Fruit fly (Drosophila melanogaster): ENCODE data around the gene Tm2.
A peak's percentile ranks its signal among the peaks of the same experiment; 100 is the strongest.

Tm2 gene

DNA sequence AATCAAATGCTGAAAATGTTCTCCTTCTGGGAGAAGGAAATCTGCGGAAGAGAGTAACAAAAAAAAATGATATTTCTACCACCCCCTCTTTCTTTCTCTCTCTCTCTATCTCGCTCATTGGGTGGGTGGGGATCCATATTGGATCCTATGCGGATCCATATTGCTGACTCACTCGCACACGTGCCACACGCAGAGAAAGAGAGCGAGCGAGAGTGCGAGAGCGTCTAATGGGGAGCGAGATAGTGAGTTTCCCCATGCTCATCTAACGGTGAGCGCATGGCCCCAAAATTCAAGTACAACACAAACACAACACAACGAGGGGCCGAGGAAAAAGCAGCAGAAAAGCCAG, 23.3 kb upstream of the Tm2 start (continued):
- TF ChIP-seq ken (GFP tag; IDR thresholded peaks at IDR 0.05) (no peak), jing (GFP tag; optimal IDR thresholded peaks at IDR 0.05) (no peak), CG10321 (GFP tag; IDR thresholded peaks at IDR 0.05) (no peak), CG15514 (GFP tag; optimal IDR thresholded peaks at IDR 0.05) (no peak), ems (GFP tag; optimal IDR thresholded peaks at IDR 0.05) (no peak), CG2120 (GFP tag; optimal IDR thresholded peaks at IDR 0.05) (no peak), Hand (GFP tag; optimal IDR thresholded peaks at IDR 0.05) (no peak), CG16863 (GFP tag; optimal IDR thresholded peaks at IDR 0.05) (no peak), CG9797 (GFP tag; optimal IDR thresholded peaks at IDR 0.05) (no peak), nmo (GFP tag; optimal IDR thresholded peaks at IDR 0.05) (no peak), fd3F (GFP tag; optimal IDR thresholded peaks at IDR 0.05) (no peak), fu2 (GFP tag; optimal IDR thresholded peaks at IDR 0.05) (no peak), CG8765 (GFP tag; IDR thresholded peaks at IDR 0.05) (no peak), NC2β (GFP tag; optimal IDR thresholded peaks at IDR 0.05) (no peak), Lim3 (GFP tag; IDR thresholded peaks at IDR 0.05) (no peak), CG43689 (GFP tag; IDR thresholded peaks at IDR 0.05) (no peak), CG4282 (GFP tag; optimal IDR thresholded peaks at IDR 0.05) (no peak), CG34422 (GFP tag; IDR thresholded peaks at IDR 0.05) (no peak), BEAF-32 (GFP tag; optimal IDR thresholded peaks at IDR 0.05) (no peak), ERR (GFP tag; optimal IDR thresholded peaks at IDR 0.05) (no peak), Sry-β (GFP tag; optimal IDR thresholded peaks at IDR 0.05) (no peak), CG8290 (GFP tag; optimal IDR thresholded peaks at IDR 0.05) (no peak), CG8290 (tag; optimal IDR thresholded peaks at IDR 0.05) (peak in 1 of 2 experiments; percentile 20), crp (GFP tag; optimal IDR thresholded peaks at IDR 0.05) (no peak), crc (GFP tag; optimal IDR thresholded peaks at IDR 0.05) (no peak), grn (GFP tag; optimal IDR thresholded peaks at IDR 0.05) (peak; percentile 1), CG12769 (tag; optimal IDR thresholded peaks at IDR 0.05) (peak; percentile 8), CG11093 (GFP tag; IDR thresholded peaks at IDR 0.05) (no peak), Dref (GFP tag; IDR thresholded peaks at IDR 0.05) (no peak), ato (GFP tag; IDR thresholded peaks at IDR 0.05; ENCODE audit: partially characterized antibody) (no peak), caup (GFP tag; optimal IDR thresholded peaks at IDR 0.05; ENCODE audit: severe bottlenecking) (no peak), CG4707 (GFP tag; optimal IDR thresholded peaks at IDR 0.05) (peak; percentile 1), CG10274 (GFP tag; optimal IDR thresholded peaks at IDR 0.05) (no peak), MBD-R2 (GFP tag; IDR thresholded peaks at IDR 0.05) (no peak), chn (GFP tag; optimal IDR thresholded peaks at IDR 0.05) (peak; percentile 58), h (optimal IDR thresholded peaks at IDR 0.05) (no peak), CG1233 (GFP tag; optimal IDR thresholded peaks at IDR 0.05) (no peak), repo (GFP tag; optimal IDR thresholded peaks at IDR 0.05) (no peak), en (GFP tag; optimal IDR thresholded peaks at IDR 0.05) (no peak), Dbx (GFP tag; IDR thresholded peaks at IDR 0.05) (no peak), H15 (GFP tag; IDR thresholded peaks at IDR 0.05) (no peak), Hmr (GFP tag; optimal IDR thresholded peaks at IDR 0.05) (peak; percentile 35), amos (GFP tag; IDR thresholded peaks at IDR 0.05; ENCODE audit: partially characterized antibody) (no peak), az2 (GFP tag; optimal IDR thresholded peaks at IDR 0.05) (no peak), wdn (GFP tag; IDR thresholded peaks at IDR 0.05) (no peak), Myb (GFP tag; optimal IDR thresholded peaks at IDR 0.05) (no peak), toy (GFP tag; IDR thresholded peaks at IDR 0.05) (no peak), Trl (optimal IDR thresholded peaks at IDR 0.05) (peak; percentile 88 to 92), Trl (GFP tag; optimal IDR thresholded peaks at IDR 0.05) (peak; percentile 38), unpg (GFP tag; optimal IDR thresholded peaks at IDR 0.05) (no peak), CG17385 (GFP tag; optimal IDR thresholded peaks at IDR 0.05) (peak; percentile 49), Mes4 (GFP tag; optimal IDR thresholded peaks at IDR 0.05) (no peak), zf30C (GFP tag; optimal IDR thresholded peaks at IDR 0.05) (no peak), CG10959 (GFP tag; IDR thresholded peaks at IDR 0.05) (no peak)
